Fruit fly (Drosophila melanogaster) whole organism, wandering third instar larva: ENCODE measurements around the gene CG12105.

Experiments
- Abd-B ChIP-seq: fragments of >200 bp; optimal IDR thresholded peaks from 2 replicates; lab custom pipeline; 2017; ENCODE audit warnings: missing biosample characterization, missing genetic modification characterization
- CG32264 ChIP-seq: fragments of 200-800 bp; sonication (Bioruptor generic); optimal IDR thresholded peaks from 2 replicates; lab custom pipeline; 2016; ENCODE audit warnings: missing biosample characterization, missing genetic modification characterization
- CG9705 ChIP-seq: fragments of 200-800 bp; sonication (Bioruptor generic); optimal IDR thresholded peaks from 2 replicates; lab custom pipeline; 2018; ENCODE audit warnings: missing biosample characterization, mild to moderate bottlenecking, missing genetic modification characterization
- CrebA ChIP-seq: fragments of 200-800 bp; sonication (Bioruptor generic); optimal IDR thresholded peaks from 2 replicates; lab custom pipeline; 2016; ENCODE audit warnings: missing biosample characterization, mild to moderate bottlenecking, missing genetic modification characterization, borderline replicate concordance
- Dfd ChIP-seq: fragments of >200 bp; optimal IDR thresholded peaks from 2 replicates; lab custom pipeline; 2017; ENCODE audit warnings: missing biosample characterization, missing genetic modification characterization
- Dif ChIP-seq: fragments of 200-275, 200-300 bp; sonication (Bioruptor generic); optimal IDR thresholded peaks from 2 replicates; lab custom pipeline; 2018; ENCODE audit warnings: missing biosample characterization, missing genetic modification characterization; ENCODE audit not compliant: partially characterized antibody
- GATAd ChIP-seq: sonication (Bioruptor generic); optimal IDR thresholded peaks from 2 replicates; lab custom pipeline; 2016; ENCODE audit warnings: missing biosample characterization, missing genetic modification characterization
- HLH106 ChIP-seq: fragments of 200-800 bp; optimal IDR thresholded peaks from 3 replicates; lab custom pipeline; 2019; ENCODE audit warnings: missing biosample characterization, mild to moderate bottlenecking, missing genetic modification characterization, moderate library complexity
- Hnf4 ChIP-seq: fragments of 200-800 bp; sonication (Bioruptor generic); optimal IDR thresholded peaks from 2 replicates; lab custom pipeline; 2016; ENCODE audit warnings: missing biosample characterization, mild to moderate bottlenecking, missing genetic modification characterization
- Hr78 ChIP-seq: fragments of >200 bp; optimal IDR thresholded peaks from 2 replicates; lab custom pipeline; 2017; ENCODE audit warnings: missing biosample characterization, missing genetic modification characterization
- Hr83 ChIP-seq: fragments of 200-300 bp; sonication (Bioruptor generic); optimal IDR thresholded peaks from 2 replicates; lab custom pipeline; 2016; ENCODE audit warnings: missing biosample characterization, mild to moderate bottlenecking, missing genetic modification characterization, moderate library complexity; ENCODE audit not compliant: poor library complexity, severe bottlenecking
- Jra ChIP-seq: sonication (Bioruptor generic); optimal IDR thresholded peaks from 2 replicates; lab custom pipeline; 2016; ENCODE audit warnings: missing biosample characterization, missing genetic modification characterization
- Mio ChIP-seq: sonication (Bioruptor generic); optimal IDR thresholded peaks from 2 replicates; lab custom pipeline; 2016; ENCODE audit warnings: missing biosample characterization, missing genetic modification characterization
- Myc ChIP-seq: fragments of >200 bp; optimal IDR thresholded peaks from 2 replicates; lab custom pipeline; 2017
- N ChIP-seq: fragments of >200 bp; optimal IDR thresholded peaks from 2 replicates; lab custom pipeline; 2018; ENCODE audit warnings: missing biosample characterization, missing external identifiers, missing genetic modification characterization
- OdsH ChIP-seq: fragments of 200-800 bp; sonication (Bioruptor generic); optimal IDR thresholded peaks from 2 replicates; lab custom pipeline; 2016; ENCODE audit warnings: missing biosample characterization, mild to moderate bottlenecking, missing genetic modification characterization
- Rel ChIP-seq, 2 experiments: fragments of 200-800 bp; sonication (Bioruptor generic) in 1 of 2; optimal IDR thresholded peaks; 2 replicates in 1 of 2; 3 replicates in 1 of 2; lab custom pipeline; 2016 to 2019; ENCODE audit warnings: mild to moderate bottlenecking in 2 of 2, missing biosample characterization in 2 of 2, missing genetic modification characterization in 2 of 2, moderate library complexity in 1 of 2
- Sp1 ChIP-seq: fragments of 200-800 bp; sonication (Bioruptor generic); optimal IDR thresholded peaks from 3 replicates; lab custom pipeline; 2019; ENCODE audit warnings: missing biosample characterization, mild to moderate bottlenecking, missing genetic modification characterization, moderate library complexity
- Vsx2 ChIP-seq: fragments of 200-300, 225-300 bp; sonication (Bioruptor generic); optimal IDR thresholded peaks from 2 replicates; lab custom pipeline; 2018; ENCODE audit warnings: missing biosample characterization, missing genetic modification characterization; ENCODE audit not compliant: partially characterized antibody
- br ChIP-seq: fragments of 200-800 bp; sonication (Bioruptor generic); optimal IDR thresholded peaks from 2 replicates; lab custom pipeline; 2016; ENCODE audit warnings: missing biosample characterization, missing genetic modification characterization
- brk ChIP-seq: fragments of 200-800 bp; sonication (Bioruptor generic); optimal IDR thresholded peaks from 2 replicates; lab custom pipeline; 2016; ENCODE audit warnings: missing biosample characterization, mild to moderate bottlenecking, missing genetic modification characterization
- dl ChIP-seq, 2 experiments: fragments of 175-275, 200-275 bp in 1 of 2; fragments of 200-275 bp in 1 of 2; sonication (Bioruptor generic); optimal IDR thresholded peaks; lab custom pipeline; 2018; ENCODE audit warnings: mild to moderate bottlenecking in 2 of 2, missing biosample characterization in 2 of 2, missing genetic modification characterization in 2 of 2, moderate library complexity in 2 of 2; ENCODE audit not compliant: partially characterized antibody in 2 of 2, insufficient read depth in 1 of 2
- dmrt93B ChIP-seq: fragments of 200-800 bp; sonication (Bioruptor generic); optimal IDR thresholded peaks from 2 replicates; lab custom pipeline; 2018; ENCODE audit warnings: missing biosample characterization, mild to moderate bottlenecking, missing genetic modification characterization
- dsf ChIP-seq: sonication (Bioruptor generic); optimal IDR thresholded peaks from 2 replicates; lab custom pipeline; 2016; ENCODE audit warnings: missing biosample characterization, missing genetic modification characterization, borderline replicate concordance
- ey ChIP-seq: fragments of 200-800 bp; sonication (Bioruptor generic); optimal IDR thresholded peaks from 2 replicates; lab custom pipeline; 2016; ENCODE audit warnings: missing biosample characterization, missing genetic modification characterization
- foxo ChIP-seq, 2 experiments: fragments of 200-800 bp; sonication (Bioruptor generic); optimal IDR thresholded peaks; 2 replicates in 1 of 2; 3 replicates in 1 of 2; lab custom pipeline; 2016 to 2017; ENCODE audit warnings: missing biosample characterization in 2 of 2, missing genetic modification characterization in 2 of 2
- fru ChIP-seq: fragments of 200-800 bp; sonication (Bioruptor generic); optimal IDR thresholded peaks from 3 replicates; lab custom pipeline; 2016; ENCODE audit warnings: missing biosample characterization, mild to moderate bottlenecking, missing genetic modification characterization
- h ChIP-seq: fragments of 200-800 bp; sonication (Bioruptor generic); optimal IDR thresholded peaks from 3 replicates; lab custom pipeline; 2016; ENCODE audit warnings: missing biosample characterization, mild to moderate bottlenecking, missing genetic modification characterization
- jim ChIP-seq: fragments of 175-275, 200-325 bp; sonication (Bioruptor generic); optimal IDR thresholded peaks from 2 replicates; lab custom pipeline; 2016; ENCODE audit warnings: missing biosample characterization, mild to moderate bottlenecking, missing genetic modification characterization
- lola ChIP-seq: fragments of >200 bp; optimal IDR thresholded peaks from 2 replicates; lab custom pipeline; 2017; ENCODE audit warnings: missing biosample characterization, missing genetic modification characterization
- pan ChIP-seq: fragments of >200 bp; optimal IDR thresholded peaks from 2 replicates; lab custom pipeline; 2017
- psq ChIP-seq: fragments of 200-800 bp; sonication (Bioruptor generic); optimal IDR thresholded peaks from 3 replicates; lab custom pipeline; 2017; ENCODE audit warnings: missing biosample characterization, mild to moderate bottlenecking, missing genetic modification characterization, moderate library complexity
- rgr ChIP-seq: fragments of 200-800 bp; sonication (Bioruptor generic); optimal IDR thresholded peaks from 3 replicates; lab custom pipeline; 2016; ENCODE audit warnings: missing biosample characterization, mild to moderate bottlenecking, missing genetic modification characterization
- sage ChIP-seq: fragments of 200-800 bp; sonication (Bioruptor generic); optimal IDR thresholded peaks from 2 replicates; lab custom pipeline; 2016; ENCODE audit warnings: missing biosample characterization, mild to moderate bottlenecking, missing genetic modification characterization
- sv ChIP-seq: fragments of 200-800 bp; sonication (Bioruptor generic); optimal IDR thresholded peaks from 3 replicates; lab custom pipeline; 2016; ENCODE audit warnings: missing biosample characterization, missing genetic modification characterization
- tai ChIP-seq: sonication (Bioruptor generic); optimal IDR thresholded peaks from 2 replicates; lab custom pipeline; 2016; ENCODE audit warnings: missing biosample characterization, missing genetic modification characterization
- usp ChIP-seq: fragments of >200 bp; optimal IDR thresholded peaks from 2 replicates; lab custom pipeline; 2017; ENCODE audit warnings: missing biosample characterization, missing genetic modification characterization
- woc ChIP-seq: sonication (Bioruptor generic); optimal IDR thresholded peaks from 2 replicates; lab custom pipeline; 2016; ENCODE audit warnings: missing biosample characterization, mild to moderate bottlenecking, missing genetic modification characterization

CG12105 gene

DNA sequence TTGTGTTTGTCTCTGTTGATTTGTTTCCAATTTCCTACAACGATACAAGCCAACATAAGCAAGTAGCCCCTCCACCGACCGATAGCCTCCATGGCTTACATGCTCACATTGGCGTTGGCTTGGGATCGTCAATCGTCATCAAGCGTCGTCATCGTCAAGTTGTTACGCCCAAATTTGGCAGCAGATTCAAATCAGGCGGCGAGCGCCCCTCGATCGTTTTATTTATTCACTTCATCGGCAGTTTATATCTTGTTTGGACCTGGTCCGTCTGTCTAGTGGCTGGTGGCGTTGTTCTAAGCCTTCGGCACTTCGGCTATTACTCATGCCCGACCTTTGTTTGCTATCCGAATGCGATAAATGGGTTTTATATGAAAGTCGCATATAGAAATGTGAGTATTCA lies 25.4 kb downstream of the CG12105 start:
- TF ChIP-seq dl (GFP tag; optimal IDR thresholded peaks at IDR 0.05; lab: Kevin White, UChicago; ENCODE audit: insufficient read depth in 1 of 2, partially characterized antibody in 2 of 2) (no peak), rgr (GFP tag; lab: Kevin White, UChicago) (no peak), Hr78 (GFP tag; lab: Kevin White, UChicago) (no peak), tai (GFP tag; lab: Kevin White, UChicago) (no peak), CG9705 (GFP tag; lab: Kevin White, UChicago) (no peak), dsf (GFP tag; lab: Kevin White, UChicago) (no peak), jim (GFP tag; lab: Kevin White, UChicago) (no peak), Jra (GFP tag; lab: Kevin White, UChicago) (no peak), sage (GFP tag; lab: Kevin White, UChicago) (no peak), foxo (GFP tag; optimal IDR thresholded peaks at IDR 0.05; lab: Kevin White, UChicago) (no peak)

DNA sequence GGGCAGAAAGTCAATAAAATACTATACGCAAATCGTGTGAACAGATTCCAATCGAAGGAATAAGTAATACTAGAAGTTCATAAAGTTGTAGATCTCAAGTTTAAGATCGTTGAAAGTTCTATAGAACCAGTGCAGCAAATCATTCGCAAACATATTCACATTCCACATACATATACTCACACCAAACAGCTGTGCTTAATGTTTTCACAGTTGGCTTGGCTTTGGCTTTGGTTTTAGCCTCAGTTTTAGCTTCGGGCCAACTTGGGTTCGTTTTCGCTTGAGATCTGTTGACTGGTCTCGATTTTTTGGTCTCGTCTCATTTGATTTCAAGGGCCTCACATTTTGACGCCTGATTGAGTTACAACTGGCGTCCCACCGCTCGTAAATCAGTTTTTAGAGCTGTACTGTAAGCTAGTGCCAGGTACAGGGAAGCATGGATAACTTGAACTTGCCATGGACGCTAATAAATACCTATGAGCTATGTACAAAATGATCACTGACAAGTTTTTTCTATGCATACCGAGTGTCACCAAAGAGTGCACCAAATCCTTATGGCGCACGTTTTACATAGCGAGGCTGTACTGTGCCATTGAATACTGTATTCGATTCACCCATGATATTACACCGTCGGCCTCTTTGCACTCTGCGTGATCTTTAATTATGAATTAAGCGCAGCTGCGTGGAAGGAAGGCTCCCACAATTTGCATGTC lies 28.3 kb downstream of the CG12105 start:
- TF ChIP-seq Hr78 (GFP tag; lab: Kevin White, UChicago) (no peak), dl (GFP tag; optimal IDR thresholded peaks at IDR 0.05; lab: Kevin White, UChicago; ENCODE audit: insufficient read depth in 1 of 2, partially characterized antibody in 2 of 2) (no peak), Dif (GFP tag; lab: Kevin White, UChicago) (no peak), sv (GFP tag; lab: Kevin White, UChicago) (peak; percentile 74), br (GFP tag; lab: Kevin White, UChicago) (peak; percentile 66), Abd-B (no peak), rgr (GFP tag; lab: Kevin White, UChicago) (peak; percentile 69), dsf (GFP tag; lab: Kevin White, UChicago) (no peak), h (peak; percentile 75), Myc (lab: Kevin White, UChicago) (no peak), brk (no peak), Sp1 (GFP tag; lab: Kevin White, UChicago) (peak; percentile 60), lola (GFP tag; lab: Kevin White, UChicago) (no peak), psq (GFP tag; lab: Kevin White, UChicago) (peak; percentile 43), foxo (GFP tag; optimal IDR thresholded peaks at IDR 0.05; lab: Kevin White, UChicago) (peak in 1 of 2 experiments; percentile 80), N (GFP tag; lab: Kevin White, UChicago) (no peak), Hr83 (GFP tag; lab: Kevin White, UChicago) (no peak), HLH106 (tag; lab: Kevin White, UChicago) (peak; percentile 69), usp (GFP tag; lab: Kevin White, UChicago) (no peak), GATAd (GFP tag; lab: Kevin White, UChicago) (no peak), CG32264 (no peak), Mio (GFP tag; lab: Kevin White, UChicago) (no peak), dmrt93B (peak; percentile 46), Dfd (GFP tag; lab: Kevin White, UChicago) (no peak), Jra (GFP tag; lab: Kevin White, UChicago) (no peak), tai (GFP tag; lab: Kevin White, UChicago) (no peak), pan (no peak), OdsH (GFP tag; lab: Kevin White, UChicago) (peak; percentile 65), CG9705 (GFP tag; lab: Kevin White, UChicago) (peak; percentile 45), jim (GFP tag; lab: Kevin White, UChicago) (no peak), fru (peak; percentile 67), Rel (GFP tag; optimal IDR thresholded peaks at IDR 0.05; lab: Kevin White, UChicago) (no peak), Rel (tag; optimal IDR thresholded peaks at IDR 0.05; lab: Kevin White, UChicago) (no peak), woc (GFP tag; lab: Kevin White, UChicago) (peak; percentile 14), Hnf4 (GFP tag; lab: Kevin White, UChicago) (peak; percentile 59), Vsx2 (GFP tag; lab: Kevin White, UChicago) (no peak), sage (GFP tag; lab: Kevin White, UChicago) (no peak), CrebA (GFP tag; lab: Kevin White, UChicago) (no peak), ey (GFP tag; lab: Kevin White, UChicago) (peak; percentile 70)
